Worm (Caenorhabditis elegans) whole organism, mixed stage, embryonic: Measurements from ENCODE around the gene trpp-6.

Source experiments
- ceh-39 ChIP-seq: fragments of 150-350 bp; optimal IDR thresholded peaks from 2 replicates; lab custom pipeline; 2014; ENCODE audit warnings: missing biosample characterization, missing genetic modification characterization
- elt-1 ChIP-seq: sonication (generic microtip); optimal IDR thresholded peaks from 2 replicates; lab custom pipeline; 2017; ENCODE audit warnings: missing genetic modification characterization, mild to moderate bottlenecking, missing compliant biosample characterization, antibody characterized with exemption, moderate library complexity, borderline replicate concordance; ENCODE audit not compliant: insufficient read depth
- elt-3 ChIP-seq: fragments of 150-350 bp; optimal IDR thresholded peaks from 2 replicates; lab custom pipeline; 2014; ENCODE audit warnings: missing biosample characterization, missing genetic modification characterization
- lin-13 ChIP-seq: fragments of 150-350 bp; optimal IDR thresholded peaks from 2 replicates; lab custom pipeline; 2014; ENCODE audit warnings: missing biosample characterization, missing genetic modification characterization
- lsy-2 ChIP-seq: fragments of 150-350 bp; optimal IDR thresholded peaks from 2 replicates; lab custom pipeline; 2014; ENCODE audit warnings: missing biosample characterization, missing genetic modification characterization
- mab-5 ChIP-seq: fragments of 150-350 bp; optimal IDR thresholded peaks from 2 replicates; lab custom pipeline; 2014; ENCODE audit warnings: missing biosample characterization, missing genetic modification characterization
- nhr-12 ChIP-seq: fragments of 150-350 bp; optimal IDR thresholded peaks from 2 replicates; lab custom pipeline; 2014; ENCODE audit warnings: missing biosample characterization, missing genetic modification characterization
- nhr-28 ChIP-seq: fragments of 150-350 bp; optimal IDR thresholded peaks from 2 replicates; lab custom pipeline; 2014; ENCODE audit warnings: missing biosample characterization, missing genetic modification characterization
- nhr-76 ChIP-seq: sonication (generic microtip); optimal IDR thresholded peaks from 2 replicates; lab custom pipeline; 2017; ENCODE audit warnings: missing biosample characterization, missing genetic modification characterization
- pha-4 ChIP-seq: fragments of 150-350 bp; optimal IDR thresholded peaks from 2 replicates; lab custom pipeline; 2018; ENCODE audit warnings: missing biosample characterization, missing genetic modification reagents, missing genetic modification characterization
- snpc-4 ChIP-seq: fragments of 150-350 bp; optimal IDR thresholded peaks from 2 replicates; lab custom pipeline; 2014; ENCODE audit warnings: missing biosample characterization, missing genetic modification characterization
- unc-39 ChIP-seq: fragments of 150-350 bp; optimal IDR thresholded peaks from 2 replicates; lab custom pipeline; 2014; ENCODE audit warnings: missing biosample characterization, missing genetic modification characterization
- unc-62 ChIP-seq: fragments of 150-350 bp; optimal IDR thresholded peaks from 2 replicates; lab custom pipeline; 2014; ENCODE audit warnings: missing biosample characterization, missing genetic modification reagents, missing genetic modification characterization

DNA sequence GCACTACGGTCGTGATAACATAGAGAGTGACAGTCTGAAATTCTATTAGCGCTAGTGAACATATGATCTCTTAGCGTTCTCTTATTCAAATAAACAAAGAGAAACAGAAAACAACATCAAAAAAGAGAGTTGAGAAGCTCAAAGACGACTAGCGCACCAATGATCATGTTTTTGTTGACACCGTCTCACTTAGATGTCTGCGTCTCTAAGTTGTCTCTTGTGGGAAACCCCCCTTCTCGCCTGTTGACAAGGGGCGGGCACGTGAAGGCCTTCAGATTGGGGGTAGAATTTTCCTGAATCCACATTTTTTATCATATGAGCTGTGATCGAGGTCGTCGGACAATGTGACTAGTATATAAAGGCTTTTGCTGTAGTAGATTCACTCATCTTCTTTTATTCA lies 28.2 kb downstream of the trpp-6 start:
- no peak for TF ChIP-seq snpc-4 (tag; lab: Kevin White, UChicago)
- TF ChIP-seq unc-39, result no peak
- no peak for TF ChIP-seq nhr-28 (tag; lab: Kevin White, UChicago)
- no peak for TF ChIP-seq nhr-76
- no peak for TF ChIP-seq unc-62 (GFP tag; lab: Kevin White, UChicago)
- no peak for TF ChIP-seq pha-4 (tag; lab: Kevin White, UChicago)
- TF ChIP-seq elt-3, result no peak
- TF ChIP-seq lsy-2, result no peak
- no peak for TF ChIP-seq mab-5 (tag; lab: Kevin White, UChicago)
- TF ChIP-seq elt-1 (tag; lab: Kevin White, UChicago), result no peak
- TF ChIP-seq nhr-12 (tag; lab: Kevin White, UChicago), result no peak
- TF ChIP-seq ceh-39 (tag; lab: Kevin White, UChicago), result no peak
- TF ChIP-seq lin-13, result no peak
